Worm (Caenorhabditis elegans) whole organism, L3 larva: ENCODE data around the gene ZK105.8.

Experiments
- R02D3.7 ChIP-seq: fragments of 150-350 bp; optimal IDR thresholded peaks from 2 replicates; lab custom pipeline; 2014; ENCODE audit warnings: missing biosample characterization, missing genetic modification characterization
- ZK546.5 ChIP-seq: sonication (generic microtip); optimal IDR thresholded peaks from 2 replicates; lab custom pipeline; 2017; ENCODE audit warnings: missing biosample characterization, missing genetic modification characterization
- aly-2 ChIP-seq: fragments of 150-350 bp; optimal IDR thresholded peaks from 2 replicates; lab custom pipeline; 2014; ENCODE audit warnings: missing biosample characterization, missing genetic modification characterization
- ama-1 ChIP-seq: fragments of 150-350 bp; optimal IDR thresholded peaks from 2 replicates; lab custom pipeline; 2018
- ceh-16 ChIP-seq: sonication (generic microtip); optimal IDR thresholded peaks from 2 replicates; lab custom pipeline; 2017; ENCODE audit warnings: missing biosample characterization, missing genetic modification characterization
- ceh-28 ChIP-seq: fragments of 150-350 bp; optimal IDR thresholded peaks from 2 replicates; lab custom pipeline; 2014; ENCODE audit warnings: missing biosample characterization, missing genetic modification reagents, missing genetic modification characterization
- ceh-82 ChIP-seq: fragments of 150-350 bp; optimal IDR thresholded peaks from 2 replicates; lab custom pipeline; 2014; ENCODE audit warnings: missing biosample characterization, missing genetic modification characterization
- ceh-9 ChIP-seq: sonication (generic microtip); optimal IDR thresholded peaks from 2 replicates; lab custom pipeline; 2018; ENCODE audit warnings: missing biosample characterization, missing genetic modification characterization
- daf-12 ChIP-seq: fragments of 150-350 bp; optimal IDR thresholded peaks from 2 replicates; lab custom pipeline; 2014; ENCODE audit warnings: missing biosample characterization, missing genetic modification reagents, missing genetic modification characterization
- egl-27 ChIP-seq: sonication (generic microtip); optimal IDR thresholded peaks from 4 replicates; lab custom pipeline; 2017; ENCODE audit warnings: missing biosample characterization, missing genetic modification reagents, missing genetic modification characterization
- egl-5 ChIP-seq: fragments of 150-350 bp; optimal IDR thresholded peaks from 2 replicates; lab custom pipeline; 2017; ENCODE audit warnings: missing biosample characterization, missing genetic modification reagents, missing genetic modification characterization, inconsistent platforms
- elt-1 ChIP-seq: fragments of 150-350 bp; optimal IDR thresholded peaks from 2 replicates; lab custom pipeline; 2014; ENCODE audit warnings: missing biosample characterization, missing genetic modification characterization
- elt-2 ChIP-seq: sonication (generic microtip); optimal IDR thresholded peaks from 2 replicates; lab custom pipeline; 2016; ENCODE audit warnings: missing genetic modification reagents, mild to moderate bottlenecking, missing genetic modification characterization, missing compliant biosample characterization
- elt-3 ChIP-seq, 3 experiments: fragments of 150-350 bp in 1 of 3; sonication (generic microtip) in 2 of 3; optimal IDR thresholded peaks; 2 replicates in 2 of 3; 4 replicates in 1 of 3; lab custom pipeline; 2014 to 2017; ENCODE audit warnings: missing biosample characterization in 3 of 3, missing genetic modification characterization in 3 of 3
- eor-1 ChIP-seq, 2 experiments: fragments of 150-350 bp; optimal IDR thresholded peaks; 2 replicates each; lab custom pipeline; 2014 to 2018; ENCODE audit warnings: missing biosample characterization in 2 of 2, missing genetic modification characterization in 2 of 2
- fkh-2 ChIP-seq: fragments of 150-350 bp; optimal IDR thresholded peaks from 2 replicates; lab custom pipeline; 2014; ENCODE audit warnings: missing biosample characterization, missing genetic modification reagents, missing genetic modification characterization
- fos-1 ChIP-seq: fragments of 150-350 bp; optimal IDR thresholded peaks from 2 replicates; lab custom pipeline; 2014; ENCODE audit warnings: missing biosample characterization, missing genetic modification characterization
- jun-1 ChIP-seq: fragments of 150-350 bp; optimal IDR thresholded peaks from 2 replicates; lab custom pipeline; 2014; ENCODE audit warnings: missing biosample characterization, missing genetic modification reagents, missing genetic modification characterization
- lin-15B ChIP-seq: fragments of 150-350 bp; optimal IDR thresholded peaks from 2 replicates; lab custom pipeline; 2014; ENCODE audit warnings: missing biosample characterization, missing genetic modification characterization
- lin-39 ChIP-seq: fragments of 150-350 bp; optimal IDR thresholded peaks from 2 replicates; lab custom pipeline; 2018; ENCODE audit warnings: missing biosample characterization, missing genetic modification reagents, missing genetic modification characterization
- lsy-12 ChIP-seq: sonication (generic microtip); optimal IDR thresholded peaks from 2 replicates; lab custom pipeline; 2016; ENCODE audit warnings: mild to moderate bottlenecking, missing genetic modification characterization, missing compliant biosample characterization
- mdl-1 ChIP-seq: fragments of 150-350 bp; optimal IDR thresholded peaks from 2 replicates; lab custom pipeline; 2014; ENCODE audit warnings: missing biosample characterization, missing genetic modification characterization
- mml-1 ChIP-seq: fragments of 150-350 bp; sonication (generic microtip); optimal IDR thresholded peaks from 3 replicates; lab custom pipeline; 2014; ENCODE audit warnings: missing biosample characterization, missing genetic modification characterization
- nfya-1 ChIP-seq: sonication (generic microtip); optimal IDR thresholded peaks from 2 replicates; lab custom pipeline; 2017; ENCODE audit warnings: missing genetic modification characterization, mild to moderate bottlenecking, missing compliant biosample characterization, antibody characterized with exemption, moderate library complexity; ENCODE audit not compliant: insufficient read depth
- nhr-11 ChIP-seq: fragments of 150-350 bp; optimal IDR thresholded peaks from 2 replicates; lab custom pipeline; 2014; ENCODE audit warnings: missing biosample characterization, missing genetic modification characterization
- nhr-12 ChIP-seq: fragments of 150-350 bp; optimal IDR thresholded peaks from 2 replicates; lab custom pipeline; 2014; ENCODE audit warnings: missing biosample characterization, missing genetic modification characterization
- nhr-23 ChIP-seq: fragments of 150-350 bp; optimal IDR thresholded peaks from 2 replicates; lab custom pipeline; 2014; ENCODE audit warnings: missing biosample characterization, missing genetic modification reagents, missing genetic modification characterization
- nhr-237 ChIP-seq: fragments of 150-350 bp; optimal IDR thresholded peaks from 2 replicates; lab custom pipeline; 2014; ENCODE audit warnings: missing biosample characterization, missing genetic modification characterization
- nhr-25 ChIP-seq: sonication (generic microtip); optimal IDR thresholded peaks from 2 replicates; lab custom pipeline; 2017; ENCODE audit warnings: missing biosample characterization, missing genetic modification characterization
- nhr-28 ChIP-seq: fragments of 150-350 bp; optimal IDR thresholded peaks from 2 replicates; lab custom pipeline; 2014; ENCODE audit warnings: missing biosample characterization, missing genetic modification characterization
- nhr-43 ChIP-seq: sonication (generic microtip); optimal IDR thresholded peaks from 2 replicates; lab custom pipeline; 2016; ENCODE audit warnings: mild to moderate bottlenecking, missing genetic modification characterization, missing compliant biosample characterization; ENCODE audit not compliant: poor library complexity, severe bottlenecking
- nhr-67 ChIP-seq: fragments of 150-350 bp; optimal IDR thresholded peaks from 2 replicates; lab custom pipeline; 2014; ENCODE audit warnings: missing biosample characterization, missing genetic modification characterization
- nhr-76 ChIP-seq: fragments of 150-350 bp; sonication (generic microtip); optimal IDR thresholded peaks from 5 replicates; lab custom pipeline; 2014; ENCODE audit warnings: missing biosample characterization, missing genetic modification characterization
- nhr-77 ChIP-seq: fragments of 150-350 bp; optimal IDR thresholded peaks from 2 replicates; lab custom pipeline; 2014; ENCODE audit warnings: missing biosample characterization, missing genetic modification characterization
- sea-2 ChIP-seq: fragments of 150-350 bp; sonication (generic microtip); optimal IDR thresholded peaks from 4 replicates; lab custom pipeline; 2014; ENCODE audit warnings: missing biosample characterization, missing genetic modification reagents, missing genetic modification characterization
- snpc-4 ChIP-seq: fragments of 150-350 bp; optimal IDR thresholded peaks from 2 replicates; lab custom pipeline; 2014; ENCODE audit warnings: missing biosample characterization, missing genetic modification characterization
- tbx-2 ChIP-seq: sonication (generic microtip); optimal IDR thresholded peaks from 2 replicates; lab custom pipeline; 2016; ENCODE audit warnings: mild to moderate bottlenecking, missing genetic modification characterization, missing compliant biosample characterization
- unc-39 ChIP-seq: sonication (generic microtip); optimal IDR thresholded peaks from 4 replicates; lab custom pipeline; 2017; ENCODE audit warnings: missing biosample characterization, missing genetic modification characterization
- unc-62 ChIP-seq: fragments of 150-350 bp; sonication (generic microtip); optimal IDR thresholded peaks from 4 replicates; lab custom pipeline; 2014; ENCODE audit warnings: missing biosample characterization, missing genetic modification reagents, missing genetic modification characterization
- zag-1 ChIP-seq: fragments of 150-350 bp; optimal IDR thresholded peaks from 2 replicates; lab custom pipeline; 2014; ENCODE audit warnings: missing biosample characterization, missing genetic modification characterization
- ztf-11 ChIP-seq: fragments of 150-350 bp; optimal IDR thresholded peaks from 2 replicates; lab custom pipeline; 2014; ENCODE audit warnings: missing biosample characterization, missing genetic modification characterization
- ztf-4 ChIP-seq: fragments of 150-350 bp; optimal IDR thresholded peaks from 2 replicates; lab custom pipeline; 2014; ENCODE audit warnings: missing biosample characterization, missing genetic modification characterization

Gene ZK105.8

ce11 chrV:7717629-7718028 lies 6.7 kb upstream of the ZK105.8 start, which contains the start of gene ZK105.5:
Gene ZK105.5 (minus strand): TSS chrV:7717729.
- TF ChIP-seq nhr-43 (tag; lab: Kevin White, UChicago) (no peak), egl-5 (no peak), fkh-2 (tag; lab: Kevin White, UChicago) (no peak), nhr-67 (no peak), elt-3 (tag; optimal IDR thresholded peaks at IDR 0.05; lab: Kevin White, UChicago) (no peak), jun-1 (no peak), ceh-9 (tag; lab: Kevin White, UChicago) (no peak), nhr-77 (tag; lab: Kevin White, UChicago) (no peak)

ce11 chrV:7721945-7722344 lies 2.3 kb upstream of the ZK105.8 start, which contains the start of gene ZK105.14:
Gene ZK105.14 (minus strand): TSS chrV:7722045.
- TF ChIP-seq R02D3.7 (tag; lab: Kevin White, UChicago) (no peak), ztf-11 (no peak), jun-1 (no peak), nfya-1 (no peak)

- TF ChIP-seq snpc-4 (tag; lab: Kevin White, UChicago) (no peak), nhr-23 (tag; lab: Kevin White, UChicago) (no peak), nhr-76 (tag; lab: Kevin White, UChicago) (no peak), lin-39 (tag; lab: Kevin White, UChicago) (no peak), nhr-11 (tag; lab: Kevin White, UChicago) (no peak), nhr-43 (tag; lab: Kevin White, UChicago) (no peak), egl-27 (tag; lab: Kevin White, UChicago) (no peak)
Measured at ce11 chrV:7726202-7726601, 1.9 kb downstream of the ZK105.8 start.

- no peak for TF ChIP-seq nhr-12
- TF ChIP-seq R02D3.7 (tag; lab: Kevin White, UChicago): no peak
- peak; percentile 18 for TF ChIP-seq nfya-1
- TF ChIP-seq, all 47 proteins: peak for 1
Measured at ce11 chrV:7726927-7727326, 2.6 kb downstream of the ZK105.8 start.

ce11 chrV:7728003-7728678 lies 3.8 kb downstream of the ZK105.8 start:
- TF ChIP-seq nhr-12 (no peak), egl-27 (tag; lab: Kevin White, UChicago) (no peak), fkh-2 (tag; lab: Kevin White, UChicago) (no peak), lin-39 (tag; lab: Kevin White, UChicago) (peak; percentile 72), daf-12 (tag; lab: Kevin White, UChicago) (no peak), lin-15B (tag; lab: Kevin White, UChicago) (peak; percentile 56), ceh-82 (tag; lab: Kevin White, UChicago) (peak; percentile 55), nhr-25 (tag; lab: Kevin White, UChicago) (peak; percentile 69), jun-1 (peak; percentile 67), ztf-11 (no peak), ceh-28 (tag; lab: Kevin White, UChicago) (peak; percentile 76), nhr-237 (tag; lab: Kevin White, UChicago) (no peak), elt-2 (tag; lab: Kevin White, UChicago) (peak; percentile 57), ceh-9 (tag; lab: Kevin White, UChicago) (no peak), unc-62 (GFP tag; lab: Kevin White, UChicago) (no peak), ama-1 (lab: Kevin White, UChicago) (no peak), sea-2 (GFP tag; lab: Kevin White, UChicago) (peak; percentile 16), fos-1 (no peak), mdl-1 (peak; percentile 38), nhr-43 (tag; lab: Kevin White, UChicago) (no peak), mml-1 (tag; lab: Kevin White, UChicago) (no peak), egl-5 (peak; percentile 41), snpc-4 (tag; lab: Kevin White, UChicago) (no peak), eor-1 (tag; optimal IDR thresholded peaks at IDR 0.05; lab: Kevin White, UChicago) (no peak), elt-3 (tag; optimal IDR thresholded peaks at IDR 0.05; lab: Kevin White, UChicago) (no peak), ZK546.5 (no peak), nfya-1 (peak; percentile 89), lsy-12 (tag; lab: Kevin White, UChicago) (peak; percentile 50), aly-2 (tag; lab: Kevin White, UChicago) (no peak), ceh-16 (tag; lab: Kevin White, UChicago) (no peak), ztf-4 (tag; lab: Kevin White, UChicago) (no peak), tbx-2 (tag; lab: Kevin White, UChicago) (peak; percentile 91), unc-39 (tag; lab: Kevin White, UChicago) (no peak), zag-1 (tag; lab: Kevin White, UChicago) (peak; percentile 39), R02D3.7 (tag; lab: Kevin White, UChicago) (peak; percentile 5), nhr-76 (tag; lab: Kevin White, UChicago) (no peak), nhr-11 (tag; lab: Kevin White, UChicago) (peak; percentile 46), elt-1 (tag; lab: Kevin White, UChicago) (no peak), nhr-28 (tag; lab: Kevin White, UChicago) (no peak)
